Worm (Caenorhabditis elegans) whole organism, mixed stage, embryonic: ENCODE results near the gene R144.12.

Source experiments
- bed-3 ChIP-seq: fragments of 200-800 bp; sonication (Bioruptor generic); optimal IDR thresholded peaks from 3 replicates; lab custom pipeline; 2018; ENCODE audit warnings: mild to moderate bottlenecking, missing genetic modification characterization, moderate library complexity, missing compliant biosample characterization
- ceh-39 ChIP-seq: fragments of 150-350 bp; optimal IDR thresholded peaks from 2 replicates; lab custom pipeline; 2014; ENCODE audit warnings: missing biosample characterization, missing genetic modification characterization
- lin-13 ChIP-seq: fragments of 150-350 bp; optimal IDR thresholded peaks from 2 replicates; lab custom pipeline; 2014; ENCODE audit warnings: missing biosample characterization, missing genetic modification characterization
- nhr-237 ChIP-seq: fragments of 150-350 bp; optimal IDR thresholded peaks from 2 replicates; lab custom pipeline; 2014; ENCODE audit warnings: missing biosample characterization, missing genetic modification characterization
- nhr-76 ChIP-seq: sonication (generic microtip); optimal IDR thresholded peaks from 2 replicates; lab custom pipeline; 2017; ENCODE audit warnings: missing biosample characterization, missing genetic modification characterization
- pha-4 ChIP-seq: fragments of 150-350 bp; optimal IDR thresholded peaks from 2 replicates; lab custom pipeline; 2018; ENCODE audit warnings: missing biosample characterization, missing genetic modification reagents, missing genetic modification characterization
- tbx-8 ChIP-seq: fragments of 200-800 bp; sonication (Bioruptor generic); optimal IDR thresholded peaks from 2 replicates; lab custom pipeline; 2018; ENCODE audit warnings: mild to moderate bottlenecking, missing genetic modification characterization, moderate library complexity, missing compliant biosample characterization
- unc-39 ChIP-seq: fragments of 150-350 bp; optimal IDR thresholded peaks from 2 replicates; lab custom pipeline; 2014; ENCODE audit warnings: missing biosample characterization, missing genetic modification characterization
- ztf-11 ChIP-seq: fragments of 150-350 bp; optimal IDR thresholded peaks from 2 replicates; lab custom pipeline; 2014; ENCODE audit warnings: missing biosample characterization, missing genetic modification characterization

DNA sequence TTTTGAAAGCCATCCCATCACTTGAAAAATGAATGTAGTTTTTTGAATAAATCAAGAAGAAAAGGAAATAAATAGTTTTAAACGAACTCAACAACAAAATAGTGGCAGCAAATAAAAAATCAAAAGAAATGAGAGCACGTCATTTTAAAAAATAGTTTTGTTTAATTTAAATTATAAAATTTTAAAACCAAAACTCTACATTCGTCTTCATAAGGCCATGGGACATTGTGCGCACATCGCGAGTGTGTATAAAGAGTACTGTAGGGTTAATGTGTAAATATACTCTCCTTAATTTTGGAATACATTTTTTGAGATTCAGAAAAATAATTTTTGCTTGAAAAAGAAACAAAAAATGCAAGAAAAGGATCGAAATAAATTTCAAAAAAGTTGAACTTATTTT lies 45.2 kb upstream of the R144.12 start, which contains the start of gene C45G9.15:
- TF ChIP-seq tbx-8 (GFP tag; lab: Kevin White, UChicago) = no peak
- TF ChIP-seq nhr-237 = no peak
- TF ChIP-seq lin-13 (tag; lab: Kevin White, UChicago) = no peak
- no peak for TF ChIP-seq ztf-11 (tag; lab: Kevin White, UChicago)
- TF ChIP-seq pha-4 (tag; lab: Kevin White, UChicago) = no peak
- no peak for TF ChIP-seq ceh-39 (tag; lab: Kevin White, UChicago)
- TF ChIP-seq unc-39 (tag; lab: Kevin White, UChicago) = no peak
- TF ChIP-seq nhr-76 (tag; lab: Kevin White, UChicago) = no peak
- TF ChIP-seq bed-3 (GFP tag; lab: Kevin White, UChicago) = no peak
